Fruit fly (Drosophila melanogaster): ENCODE data around the gene Nelf-A.

Nelf-A gene

DNA sequence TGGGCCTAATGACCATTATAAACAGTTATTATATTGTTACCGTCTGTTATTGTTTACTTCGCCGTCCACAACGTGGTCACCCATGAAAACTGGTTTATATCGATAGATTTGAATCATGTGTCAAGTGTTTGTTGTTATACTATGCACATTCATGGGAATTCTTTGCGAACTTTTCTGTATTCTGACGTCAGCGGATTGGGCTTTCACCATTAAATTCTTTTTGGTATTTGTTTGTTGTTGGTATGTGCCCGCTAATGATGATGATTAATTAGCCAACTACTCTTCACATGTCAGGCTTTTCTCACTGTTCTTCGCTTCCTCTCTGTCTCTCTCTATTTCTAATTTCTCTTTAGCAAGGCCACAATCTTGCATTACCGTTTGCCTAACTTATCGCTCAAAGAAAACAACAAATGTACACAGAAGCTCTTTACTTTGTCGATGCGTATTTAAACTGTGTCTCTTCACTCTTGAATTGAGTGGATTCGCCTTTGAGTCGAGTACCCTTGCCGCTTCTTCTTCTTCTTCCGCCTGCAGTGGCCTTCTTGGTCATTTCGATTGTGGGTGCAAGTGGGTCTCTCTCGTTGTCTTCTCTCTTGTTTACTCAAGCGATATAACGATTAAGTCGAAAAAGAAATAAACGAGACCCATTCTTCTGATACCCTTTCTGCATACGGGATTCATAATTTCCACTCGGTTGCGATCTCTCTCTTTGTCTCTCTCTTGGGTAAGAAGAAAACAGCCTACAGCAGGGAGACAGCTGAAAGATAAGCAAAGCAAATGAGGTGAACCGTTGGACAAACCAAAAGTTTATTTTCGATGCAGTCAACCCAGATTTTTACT is 19.6 kb upstream of the Nelf-A start (continued):
- peak; percentile 79 for TF ChIP-seq kah (GFP tag; optimal IDR thresholded peaks at IDR 0.05)
- no peak for TF ChIP-seq croc (GFP tag; conservative IDR thresholded peaks at IDR 0.05)
- TF ChIP-seq cad (GFP tag; optimal IDR thresholded peaks at IDR 0.05), result no peak
- TF ChIP-seq Ets65A (GFP tag), result no peak
- no peak for TF ChIP-seq Scr (GFP tag; IDR thresholded peaks at IDR 0.05; ENCODE audit: partially characterized antibody)
- TF ChIP-seq insv (GFP tag; optimal IDR thresholded peaks at IDR 0.05), result peak in 1 of 2 experiments; percentile 37
- no peak for TF ChIP-seq Aef1 (GFP tag; IDR thresholded peaks at IDR 0.05)
- peak in 1 of 2 experiments; percentile 72 for TF ChIP-seq bsh (GFP tag; optimal IDR thresholded peaks at IDR 0.05)
- no peak for TF ChIP-seq yki (optimal IDR thresholded peaks at IDR 0.05)
- TF ChIP-seq twi (tag; optimal IDR thresholded peaks at IDR 0.05), result no peak
- no peak for TF ChIP-seq CG32767 (GFP tag; IDR thresholded peaks at IDR 0.05)
- TF ChIP-seq Doc2 (GFP tag; IDR thresholded peaks at IDR 0.05), result no peak
- TF ChIP-seq vnd (GFP tag; IDR thresholded peaks at IDR 0.05; ENCODE audit: partially characterized antibody), result no peak
- no peak for TF ChIP-seq Ets97D (GFP tag; optimal IDR thresholded peaks at IDR 0.05)
- peak; percentile 61; the same call in 1 of the 2 replicates for TF ChIP-seq vvl (GFP tag; IDR thresholded peaks at IDR 0.05)
- no peak; the same call in 2 of the 3 replicates for TF ChIP-seq CG14050 (GFP tag; IDR thresholded peaks at IDR 0.05)
- no peak for TF ChIP-seq CG3281 (GFP tag; optimal IDR thresholded peaks at IDR 0.05)
- no peak for TF ChIP-seq CG31388 (GFP tag; optimal IDR thresholded peaks at IDR 0.05)
- no peak for TF ChIP-seq TFAM (GFP tag; optimal IDR thresholded peaks at IDR 0.05)
- TF ChIP-seq hbn (GFP tag; IDR thresholded peaks at IDR 0.05; ENCODE audit: partially characterized antibody), result no peak
- TF ChIP-seq NfI (GFP tag; optimal IDR thresholded peaks at IDR 0.05), result peak; percentile 8
- TF ChIP-seq CG15269 (tag; optimal IDR thresholded peaks at IDR 0.05), result no peak
- no peak for TF ChIP-seq CG8478 (optimal IDR thresholded peaks at IDR 0.05)
- no peak for TF ChIP-seq p53 (GFP tag; optimal IDR thresholded peaks at IDR 0.05)
- no peak for TF ChIP-seq Adf1 (GFP tag; IDR thresholded peaks at IDR 0.05)
- no peak for TF ChIP-seq dimm (GFP tag; IDR thresholded peaks at IDR 0.05)
- TF ChIP-seq sug (tag; optimal IDR thresholded peaks at IDR 0.05), result no peak
- no peak for TF ChIP-seq her (GFP tag; optimal IDR thresholded peaks at IDR 0.05)
- TF ChIP-seq bowl (GFP tag; IDR thresholded peaks at IDR 0.05), result no peak
- no peak for TF ChIP-seq HmgZ (tag; optimal IDR thresholded peaks at IDR 0.05)
- TF ChIP-seq ato (GFP tag; IDR thresholded peaks at IDR 0.05; ENCODE audit: partially characterized antibody), result no peak
- TF ChIP-seq grau (tag; optimal IDR thresholded peaks at IDR 0.05), result no peak
- no peak for TF ChIP-seq Oaz (GFP tag; IDR thresholded peaks at IDR 0.05)
- TF ChIP-seq Asciz (GFP tag; optimal IDR thresholded peaks at IDR 0.05), result peak; percentile 86
- TF ChIP-seq Six4 (GFP tag; optimal IDR thresholded peaks at IDR 0.05), result no peak
- no peak for TF ChIP-seq CG30403 (GFP tag; optimal IDR thresholded peaks at IDR 0.05)
- no peak for TF ChIP-seq Deaf1 (tag; optimal IDR thresholded peaks at IDR 0.05)
- no peak for TF ChIP-seq Atf3 (GFP tag; optimal IDR thresholded peaks at IDR 0.05)
- no peak for TF ChIP-seq Camta (GFP tag; optimal IDR thresholded peaks at IDR 0.05)
- TF ChIP-seq CG16863 (GFP tag; optimal IDR thresholded peaks at IDR 0.05), result no peak
- TF ChIP-seq pfk (GFP tag; optimal IDR thresholded peaks at IDR 0.05), result peak; percentile 86
- no peak for TF ChIP-seq CG34224 (GFP tag; IDR thresholded peaks at IDR 0.05; ENCODE audit: partially characterized antibody)
- no peak; the same call in 1 of the 2 replicates for TF ChIP-seq CG31441 (GFP tag; IDR thresholded peaks at IDR 0.05)
- no peak for TF ChIP-seq NK7.1 (GFP tag; optimal IDR thresholded peaks at IDR 0.05)
- no peak for TF ChIP-seq Neu2 (GFP tag; optimal IDR thresholded peaks at IDR 0.05; ENCODE audit: borderline replicate concordance)
- TF ChIP-seq Opbp (GFP tag; IDR thresholded peaks at IDR 0.05; ENCODE audit: partially characterized antibody), result 0 out of 3 replicates have a peak, but pooled peaks have one; percentile 14
- peak; percentile 84 for TF ChIP-seq chm (GFP tag; IDR thresholded peaks at IDR 0.05)
- no peak for TF ChIP-seq CG14667 (GFP tag; IDR thresholded peaks at IDR 0.05)
- TF ChIP-seq CG6272 (GFP tag; IDR thresholded peaks at IDR 0.05), result no peak
- TF ChIP-seq Hmr (GFP tag; optimal IDR thresholded peaks at IDR 0.05), result no peak
